Fruit fly (Drosophila melanogaster): ENCODE measurements around the gene CG6790.

CG6790 gene

DNA sequence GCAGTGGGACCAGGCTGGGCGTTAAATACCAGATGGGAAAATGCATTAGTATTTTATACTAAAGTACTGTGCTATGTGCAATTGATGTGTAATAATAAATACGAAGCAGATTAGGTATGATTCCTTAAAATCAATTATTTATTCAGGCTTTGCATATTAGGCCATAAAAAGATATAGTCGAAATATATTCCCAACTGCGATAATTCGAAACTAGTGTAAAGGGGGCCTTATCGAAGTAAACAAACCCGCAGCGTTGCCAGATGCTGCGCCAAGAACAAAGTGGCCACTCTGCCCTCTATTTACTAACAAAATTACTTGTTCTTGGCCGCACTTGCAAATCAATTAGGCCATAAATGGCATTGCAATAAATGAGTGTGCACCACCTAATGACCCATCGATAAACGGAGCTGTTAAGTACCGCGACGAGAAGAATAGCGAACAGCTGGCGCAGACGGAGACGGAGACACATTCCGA, 21.0 kb downstream of the CG6790 start, which contains the start of gene CG10898:
TSS of gene CG10898 (plus strand) at position 285 of the 474 bp plus-strand sequence.
- TF ChIP-seq noc (tag; optimal IDR thresholded peaks at IDR 0.05): peak; percentile 57

- no peak for TF ChIP-seq noc (tag; optimal IDR thresholded peaks at IDR 0.05)
Observed at dm6 chr3R:11554982-11555381, 23.6 kb downstream of the CG6790 start.

dm6 chr3R:11553845-11554244, 24.7 kb downstream of the CG6790 start, which contains the start of gene CG14708:
Gene CG14708 (plus strand): TSS chr3R:11554145.
- no peak for TF ChIP-seq noc (tag; optimal IDR thresholded peaks at IDR 0.05)

DNA sequence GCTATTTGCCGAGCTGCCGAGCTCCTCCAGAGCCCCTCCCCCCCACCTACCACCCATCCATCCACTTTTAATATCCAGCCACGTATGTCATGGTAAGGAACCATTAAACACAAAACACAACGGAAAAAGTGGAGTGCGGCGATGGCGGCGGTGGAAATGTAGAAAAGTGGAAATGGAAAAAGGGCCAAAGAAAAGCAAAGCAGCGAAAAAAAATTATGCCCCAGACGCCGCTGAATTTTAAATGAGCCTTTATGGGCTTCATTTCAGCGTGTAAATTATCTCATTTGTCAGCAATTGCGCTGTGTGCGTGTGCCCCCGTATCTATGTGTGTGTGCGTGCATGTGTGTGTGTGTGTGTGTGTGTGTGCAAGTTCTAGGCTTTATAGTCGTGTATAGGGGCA, 27.5 kb downstream of the CG6790 start:
- TF ChIP-seq noc (tag; optimal IDR thresholded peaks at IDR 0.05): no peak

dm6 chr3R:11544150-11544549, 34.4 kb downstream of the CG6790 start:
- no peak for TF ChIP-seq noc (tag; optimal IDR thresholded peaks at IDR 0.05)

dm6 chr3R:11542899-11543619, 35.5 kb downstream of the CG6790 start, which contains the start of gene dpr4:
Gene dpr4 (minus strand): TSS chr3R:11542949.
- TF ChIP-seq noc (tag; optimal IDR thresholded peaks at IDR 0.05): no peak

dm6 chr3R:11531893-11532292, 46.7 kb downstream of the CG6790 start:
- TF ChIP-seq noc (tag; optimal IDR thresholded peaks at IDR 0.05): no peak

All from whole organism, larva.